Fruit fly (Drosophila melanogaster): ENCODE measurements around the gene elm.

Gene elm

DNA sequence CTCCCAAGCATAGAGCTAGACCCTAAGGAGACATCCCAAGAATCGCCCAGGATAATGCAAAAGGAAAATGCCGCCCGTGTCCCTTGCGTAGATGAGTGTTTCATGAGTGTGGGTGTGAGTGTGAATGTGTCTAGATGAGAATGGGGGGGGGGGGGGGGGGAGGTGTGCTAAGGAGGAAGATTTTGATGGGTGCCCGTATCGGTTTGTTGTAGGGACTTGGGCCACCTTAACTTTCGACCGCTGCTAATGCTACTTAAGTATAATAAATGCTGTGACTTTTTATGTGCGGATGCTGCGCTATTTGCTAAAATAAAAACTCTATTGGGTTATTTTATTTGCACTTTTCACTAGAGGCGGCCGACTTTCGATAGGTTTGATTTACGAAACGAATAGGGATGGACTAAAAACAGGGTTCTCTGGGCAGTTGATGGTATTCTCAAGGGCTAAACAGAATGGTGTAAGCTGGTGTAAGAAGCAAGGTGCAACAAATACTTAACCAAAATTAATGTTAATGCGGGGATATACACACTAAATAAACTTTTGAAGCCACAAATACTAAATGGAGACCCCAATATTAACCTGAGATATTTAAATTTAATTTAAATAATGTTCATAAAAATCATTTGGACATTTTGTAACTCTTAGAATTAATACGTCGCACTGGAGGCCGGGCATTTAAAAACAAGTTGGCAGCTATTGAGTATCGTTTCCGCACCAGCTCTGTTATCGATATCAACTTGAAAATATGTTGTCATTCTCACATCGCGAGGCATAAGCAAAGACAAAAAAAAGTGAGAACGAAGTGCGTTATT lies 14.5 kb upstream of the elm start, which contains the start of the genes Xe7 and Atg17 (continued):
- peak; percentile 93 for TF ChIP-seq HLH54F (GFP tag; optimal IDR thresholded peaks at IDR 0.05)
- TF ChIP-seq CG1832 (GFP tag; optimal IDR thresholded peaks at IDR 0.05), result no peak
- peak; percentile 55 for TF ChIP-seq run (tag; optimal IDR thresholded peaks at IDR 0.05)
- TF ChIP-seq dimm (GFP tag; IDR thresholded peaks at IDR 0.05), result peak; percentile 54
- peak; percentile 54; the same call in 1 of the 3 replicates for TF ChIP-seq gce (GFP tag; IDR thresholded peaks at IDR 0.05)
- TF ChIP-seq Drgx (GFP tag; IDR thresholded peaks at IDR 0.05), result peak; percentile 83
- TF ChIP-seq CG12942 (GFP tag; optimal IDR thresholded peaks at IDR 0.05), result peak; percentile 90
- peak; percentile 85 for TF ChIP-seq CG15514 (GFP tag; optimal IDR thresholded peaks at IDR 0.05)
- peak; percentile 64 for TF ChIP-seq E2f2 (GFP tag; IDR thresholded peaks at IDR 0.05)
- peak; percentile 81 for TF ChIP-seq schlank (tag; optimal IDR thresholded peaks at IDR 0.05)
- TF ChIP-seq sisA (GFP tag; IDR thresholded peaks at IDR 0.05), result peak; percentile 95
- TF ChIP-seq eve (GFP tag; optimal IDR thresholded peaks at IDR 0.05), result peak in 1 of 2 experiments; percentile 25
- peak; percentile 92 for TF ChIP-seq fu2 (GFP tag; optimal IDR thresholded peaks at IDR 0.05)
- TF ChIP-seq CG3726 (GFP tag; IDR thresholded peaks at IDR 0.05), result peak; percentile 73; the same call in 2 of the 3 replicates
- peak; percentile 75; the same call in 1 of the 3 replicates for TF ChIP-seq so (GFP tag; IDR thresholded peaks at IDR 0.05)
- peak; percentile 93 for TF ChIP-seq al (GFP tag; IDR thresholded peaks at IDR 0.05)
- TF ChIP-seq Sox102F (GFP tag; optimal IDR thresholded peaks at IDR 0.05), result peak; percentile 91
- TF ChIP-seq CG1647 (GFP tag; optimal IDR thresholded peaks at IDR 0.05), result peak; percentile 89
- no peak; the same call in 2 of the 3 replicates for TF ChIP-seq zen2 (GFP tag; IDR thresholded peaks at IDR 0.05; ENCODE audit: partially characterized antibody)
- TF ChIP-seq Dbx (GFP tag; IDR thresholded peaks at IDR 0.05), result peak; percentile 94
- TF ChIP-seq corto (GFP tag; optimal IDR thresholded peaks at IDR 0.05), result peak; percentile 64
- peak; percentile 92 for TF ChIP-seq pho (GFP tag; optimal IDR thresholded peaks at IDR 0.05)
- peak; percentile 59 for TF ChIP-seq NC2α (GFP tag; optimal IDR thresholded peaks at IDR 0.05)
- peak; percentile 98 for TF ChIP-seq Med (GFP tag)
- peak; percentile 76 for TF ChIP-seq gsb (GFP tag; IDR thresholded peaks at IDR 0.05)
- TF ChIP-seq ranshi (GFP tag; IDR thresholded peaks at IDR 0.05), result peak; percentile 90; the same call in 1 of the 2 replicates
- peak in 1 of 3 experiments; percentile 89 for TF ChIP-seq lola (GFP tag; optimal IDR thresholded peaks at IDR 0.05)
- peak; percentile 92 for TF ChIP-seq CG8944 (GFP tag; optimal IDR thresholded peaks at IDR 0.05)
- peak; percentile 93 for TF ChIP-seq esg (GFP tag; conservative IDR thresholded peaks at IDR 0.05)
- peak; percentile 88 for TF ChIP-seq CG3281 (GFP tag; optimal IDR thresholded peaks at IDR 0.05)
- TF ChIP-seq CG8765 (GFP tag; IDR thresholded peaks at IDR 0.05), result peak; percentile 72
- TF ChIP-seq Hr39 (optimal IDR thresholded peaks at IDR 0.05), result peak; percentile 32
- peak; percentile 91 for TF ChIP-seq CG10654 (GFP tag; optimal IDR thresholded peaks at IDR 0.05)
- TF ChIP-seq CG31441 (GFP tag; IDR thresholded peaks at IDR 0.05), result peak; percentile 93
- peak; percentile 99 for TF ChIP-seq trem (tag; optimal IDR thresholded peaks at IDR 0.05)
- TF ChIP-seq nom (GFP tag; optimal IDR thresholded peaks at IDR 0.05), result peak; percentile 31
- TF ChIP-seq CG10543 (GFP tag; optimal IDR thresholded peaks at IDR 0.05), result peak; percentile 96
- TF ChIP-seq CG7839 (tag; optimal IDR thresholded peaks at IDR 0.05), result peak; percentile 94
- TF ChIP-seq sim (GFP tag; IDR thresholded peaks at IDR 0.05), result 0 out of 2 replicates have a peak, but pooled peaks have one; percentile 40
- peak; percentile 94 for TF ChIP-seq CG15269 (tag; optimal IDR thresholded peaks at IDR 0.05)
- TF ChIP-seq CG14050 (GFP tag; IDR thresholded peaks at IDR 0.05), result peak; percentile 83
- TF ChIP-seq CG31224 (GFP tag; IDR thresholded peaks at IDR 0.05), result peak; percentile 87
- TF ChIP-seq CG12219 (GFP tag; optimal IDR thresholded peaks at IDR 0.05), result peak; percentile 68
- TF ChIP-seq CG1603 (tag; optimal IDR thresholded peaks at IDR 0.05), result peak; percentile 74
- 0 out of 2 replicates have a peak, but pooled peaks have one; percentile 20 for TF ChIP-seq CG1024 (GFP tag; IDR thresholded peaks at IDR 0.05)
- TF ChIP-seq CG4707 (GFP tag; optimal IDR thresholded peaks at IDR 0.05), result peak; percentile 16
- no peak for TF ChIP-seq ato (GFP tag; IDR thresholded peaks at IDR 0.05; ENCODE audit: partially characterized antibody)
- TF ChIP-seq CHES-1-like (GFP tag; optimal IDR thresholded peaks at IDR 0.05), result peak; percentile 84
- TF ChIP-seq CG12104 (GFP tag; optimal IDR thresholded peaks at IDR 0.05), result peak; percentile 92

Data from whole organism, embryonic.